Fruit fly (Drosophila melanogaster) Kc167 (cell line): ENCODE data around the gene CG42869.

ENCODE experiments used
- h ChIP-seq: fragments of >200 bp; optimal IDR thresholded peaks from 3 replicates; lab custom pipeline; 2018; ENCODE audit warnings: missing external identifiers
- psq ChIP-seq: fragments of >200 bp; optimal IDR thresholded peaks from 2 replicates; lab custom pipeline; 2017; ENCODE audit warnings: missing external identifiers
- ttk ChIP-seq: sonication (Bioruptor generic); optimal IDR thresholded peaks from 2 replicates; lab custom pipeline; 2017; ENCODE audit warnings: missing external identifiers

DNA sequence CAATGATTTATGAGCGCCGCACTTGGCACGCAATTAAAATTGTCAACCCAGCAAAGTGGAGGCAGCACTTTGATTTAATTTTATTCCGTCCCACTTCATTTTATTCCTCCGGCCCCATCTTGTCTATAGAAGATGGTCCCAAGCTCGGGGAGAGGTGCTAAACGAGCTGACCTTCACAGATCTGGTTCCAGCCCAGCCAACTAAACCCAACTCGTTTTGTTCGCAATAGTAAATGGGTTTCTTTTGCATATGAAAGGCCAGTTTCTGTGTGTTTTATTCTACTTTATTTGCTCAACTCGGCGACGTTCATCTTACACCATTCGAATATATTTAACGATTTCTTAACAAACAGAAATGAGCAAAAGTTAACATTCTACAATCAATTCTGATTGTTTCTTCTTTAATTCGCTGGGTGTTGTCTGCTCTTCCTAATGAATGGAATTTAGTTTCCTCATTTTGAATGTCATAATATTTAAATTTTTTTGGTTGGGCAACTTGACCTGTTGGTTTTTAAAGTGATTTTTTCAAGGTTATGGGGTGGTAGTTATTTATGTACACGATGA lies 43.5 kb downstream of the CG42869 start:
- TF ChIP-seq ttk (lab: Kevin White, UChicago) (no peak), h (lab: Kevin White, UChicago) (no peak), psq (lab: Kevin White, UChicago) (no peak)
